Worm (Caenorhabditis elegans): ENCODE results near the gene str-106.

DNA sequence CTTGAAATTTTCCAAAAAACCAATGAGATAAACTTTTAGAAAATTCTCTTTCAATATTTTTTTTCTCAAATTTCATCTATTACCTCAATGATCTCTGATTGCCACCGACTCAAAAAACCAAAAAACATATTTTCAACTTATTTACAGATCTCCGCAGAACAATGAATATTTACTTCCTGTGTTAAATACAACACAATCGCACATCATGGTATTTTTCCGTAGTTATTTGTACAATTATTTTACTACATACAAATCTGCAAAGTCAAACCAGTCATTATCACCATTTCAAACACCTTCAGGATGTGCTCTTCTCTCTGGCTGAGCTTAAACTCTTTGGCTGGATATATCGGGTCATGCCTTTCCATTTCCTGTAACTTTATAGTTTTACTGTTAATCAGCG lies 14.5 kb upstream of the str-106 start, which contains the start of gene str-108:
- no peak for TF ChIP-seq him-1 (tag; optimal IDR thresholded peaks at IDR 0.05)
- TF ChIP-seq W03F9.2 (tag; optimal IDR thresholded peaks at IDR 0.05), result no peak

Measured in whole organism, L4/young adult.